Worm (Caenorhabditis elegans) whole organism, L1 larva: ENCODE data around the gene F19B10.2.

Experiments used
- C04F5.9 ChIP-seq: sonication (generic microtip); optimal IDR thresholded peaks from 2 replicates; lab custom pipeline; 2016; ENCODE audit warnings: missing genetic modification characterization, missing compliant biosample characterization
- C16A3.4 ChIP-seq: fragments of 150-350 bp; optimal IDR thresholded peaks from 2 replicates; lab custom pipeline; 2014; ENCODE audit warnings: missing biosample characterization, missing genetic modification characterization
- C34B4.2 ChIP-seq: sonication (generic microtip); optimal IDR thresholded peaks from 2 replicates; lab custom pipeline; 2017; ENCODE audit warnings: mild to moderate bottlenecking, missing genetic modification characterization, missing compliant biosample characterization
- ama-1 ChIP-seq: fragments of 150-350 bp; optimal IDR thresholded peaks from 2 replicates; lab custom pipeline; 2014
- blmp-1 ChIP-seq: fragments of 150-350 bp; optimal IDR thresholded peaks from 2 replicates; lab custom pipeline; 2014; ENCODE audit warnings: missing biosample characterization, missing genetic modification characterization
- ceh-63 ChIP-seq: fragments of 200-800 bp; sonication (Bioruptor generic); optimal IDR thresholded peaks from 2 replicates; lab custom pipeline; 2018; ENCODE audit warnings: mild to moderate bottlenecking, missing genetic modification characterization, missing compliant biosample characterization
- ceh-8 ChIP-seq: fragments of 200-800 bp; sonication (Bioruptor generic); optimal IDR thresholded peaks from 2 replicates; lab custom pipeline; 2018; ENCODE audit warnings: mild to moderate bottlenecking, missing genetic modification characterization, moderate library complexity, missing compliant biosample characterization
- ceh-82 ChIP-seq, 3 experiments: fragments of 150-350 bp in 1 of 3; sonication (generic microtip) in 2 of 3; optimal IDR thresholded peaks; 2 replicates each; lab custom pipeline; 2014 to 2017; ENCODE audit warnings: missing biosample characterization in 3 of 3, missing genetic modification characterization in 3 of 3
- ceh-88 ChIP-seq: fragments of 200-800 bp; sonication (Bioruptor generic); IDR thresholded peaks from 2 replicates; pipeline ENCODE4 v1.3.6; 2022; ENCODE audit warnings: missing genetic modification characterization, missing compliant biosample characterization
- dsc-1 ChIP-seq: sonication (generic microtip); optimal IDR thresholded peaks from 2 replicates; lab custom pipeline; 2016; ENCODE audit warnings: mild to moderate bottlenecking, missing genetic modification characterization, missing compliant biosample characterization
- egl-13 ChIP-seq: sonication (generic microtip); optimal IDR thresholded peaks from 2 replicates; lab custom pipeline; 2016; ENCODE audit warnings: missing genotype, missing genetic modification reagents, missing genetic modification characterization, missing compliant biosample characterization
- elt-2 ChIP-seq: sonication (generic microtip); optimal IDR thresholded peaks from 2 replicates; lab custom pipeline; 2016; ENCODE audit warnings: missing genetic modification characterization, mild to moderate bottlenecking, inconsistent platforms, missing compliant biosample characterization, missing genetic modification reagents
- ets-5 ChIP-seq: fragments of 200-800 bp; sonication (Bioruptor generic); IDR thresholded peaks from 2 replicates; pipeline ENCODE4 v1.3.6; 2022; ENCODE audit warnings: missing genetic modification characterization, missing compliant biosample characterization
- fkh-10 ChIP-seq: sonication (generic microtip); optimal IDR thresholded peaks from 2 replicates; lab custom pipeline; 2017; ENCODE audit warnings: missing biosample characterization, missing genetic modification reagents, missing genetic modification characterization
- fkh-4 ChIP-seq: sonication (generic microtip); optimal IDR thresholded peaks from 2 replicates; lab custom pipeline; 2016; ENCODE audit warnings: missing compliant biosample characterization, missing genetic modification characterization, borderline replicate concordance
- fos-1 ChIP-seq: fragments of 150-350 bp; optimal IDR thresholded peaks from 2 replicates; lab custom pipeline; 2014; ENCODE audit warnings: missing biosample characterization, missing genetic modification characterization
- grh-1 ChIP-seq: fragments of 200-800 bp; sonication (Bioruptor generic); IDR thresholded peaks from 2 replicates; pipeline ENCODE4 v1.3.6; 2022; ENCODE audit warnings: missing genetic modification reagents, missing genetic modification characterization, missing compliant biosample characterization
- hlh-17 ChIP-seq: fragments of 200-800 bp; sonication (Bioruptor generic); optimal IDR thresholded peaks from 2 replicates; lab custom pipeline; 2018; ENCODE audit warnings: missing genetic modification characterization, mild to moderate bottlenecking, missing compliant biosample characterization, moderate library complexity, borderline replicate concordance
- hlh-4 ChIP-seq: sonication (generic microtip); optimal IDR thresholded peaks from 2 replicates; lab custom pipeline; 2016; ENCODE audit warnings: mild to moderate bottlenecking, missing genetic modification characterization, missing compliant biosample characterization
- irx-1 ChIP-seq: sonication (generic microtip); optimal IDR thresholded peaks from 2 replicates; lab custom pipeline; 2016; ENCODE audit warnings: missing genetic modification characterization, missing compliant biosample characterization
- isw-1 ChIP-seq: fragments of 200-800 bp; sonication (Bioruptor generic); IDR thresholded peaks from 2 replicates; pipeline ENCODE4 v1.3.6; 2022; ENCODE audit warnings: missing genetic modification characterization, missing compliant biosample characterization
- lin-14 ChIP-seq: fragments of 200-800 bp; sonication (Bioruptor generic); optimal IDR thresholded peaks from 2 replicates; lab custom pipeline; 2018; ENCODE audit warnings: mild to moderate bottlenecking, missing genetic modification characterization, moderate library complexity, missing compliant biosample characterization
- lin-15B ChIP-seq: fragments of 150-350 bp; sonication (generic microtip); optimal IDR thresholded peaks from 3 replicates; lab custom pipeline; 2014; ENCODE audit warnings: missing biosample characterization, missing genetic modification characterization
- lir-3 ChIP-seq: sonication (generic microtip); optimal IDR thresholded peaks from 2 replicates; lab custom pipeline; 2016; ENCODE audit warnings: mild to moderate bottlenecking, missing genetic modification characterization, moderate library complexity, missing compliant biosample characterization; ENCODE audit not compliant: poor library complexity
- mef-2 ChIP-seq: fragments of 150-350 bp; optimal IDR thresholded peaks from 2 replicates; lab custom pipeline; 2014; ENCODE audit warnings: missing biosample characterization, missing genetic modification characterization
- mep-1 ChIP-seq: fragments of 150-350 bp; optimal IDR thresholded peaks from 2 replicates; lab custom pipeline; 2014; ENCODE audit warnings: missing biosample characterization, missing genetic modification characterization
- nhr-20 ChIP-seq: sonication (generic microtip); optimal IDR thresholded peaks from 2 replicates; lab custom pipeline; 2016; ENCODE audit warnings: mild to moderate bottlenecking, missing genetic modification characterization, missing compliant biosample characterization
- nhr-71 ChIP-seq: sonication (generic microtip); optimal IDR thresholded peaks from 2 replicates; lab custom pipeline; 2016; ENCODE audit warnings: mild to moderate bottlenecking, missing genetic modification characterization, moderate library complexity, missing compliant biosample characterization
- nhr-76 ChIP-seq: sonication (generic microtip); optimal IDR thresholded peaks from 2 replicates; lab custom pipeline; 2017; ENCODE audit warnings: missing biosample characterization, missing genetic modification characterization
- nhr-84 ChIP-seq: sonication (generic microtip); optimal IDR thresholded peaks from 2 replicates; lab custom pipeline; 2017; ENCODE audit warnings: missing biosample characterization, missing genetic modification characterization
- nhr-90 ChIP-seq: sonication (generic microtip); optimal IDR thresholded peaks from 2 replicates; lab custom pipeline; 2016; ENCODE audit warnings: mild to moderate bottlenecking, missing genetic modification characterization, missing compliant biosample characterization; ENCODE audit not compliant: poor library complexity
- pag-3 ChIP-seq: sonication (generic microtip); optimal IDR thresholded peaks from 2 replicates; lab custom pipeline; 2017; ENCODE audit warnings: missing genetic modification characterization, mild to moderate bottlenecking, missing compliant biosample characterization, antibody characterized with exemption, borderline replicate concordance; ENCODE audit not compliant: insufficient read depth
- pax-3 ChIP-seq: fragments of 200-800 bp; sonication (Bioruptor generic); optimal IDR thresholded peaks from 2 replicates; lab custom pipeline; 2018; ENCODE audit warnings: mild to moderate bottlenecking, missing genetic modification characterization, moderate library complexity, missing compliant biosample characterization
- pqm-1 ChIP-seq: sonication (generic microtip); optimal IDR thresholded peaks from 3 replicates; lab custom pipeline; 2017; ENCODE audit warnings: missing biosample characterization, missing genetic modification characterization
- rnt-1 ChIP-seq: sonication (generic microtip); optimal IDR thresholded peaks from 2 replicates; lab custom pipeline; 2016; ENCODE audit warnings: mild to moderate bottlenecking, missing genetic modification characterization, moderate library complexity, missing compliant biosample characterization
- snu-23 ChIP-seq: sonication (generic microtip); optimal IDR thresholded peaks from 2 replicates; lab custom pipeline; 2016; ENCODE audit warnings: missing genetic modification characterization, missing compliant biosample characterization
- sox-4 ChIP-seq: sonication (generic microtip); optimal IDR thresholded peaks from 2 replicates; lab custom pipeline; 2016; ENCODE audit warnings: missing genetic modification characterization, missing compliant biosample characterization
- sptf-1 ChIP-seq: fragments of 150-350 bp; optimal IDR thresholded peaks from 2 replicates; lab custom pipeline; 2014; ENCODE audit warnings: missing biosample characterization, missing genetic modification characterization
- sup-37 ChIP-seq: fragments of 200-800 bp; sonication (Bioruptor generic); optimal IDR thresholded peaks from 2 replicates; lab custom pipeline; 2018; ENCODE audit warnings: mild to moderate bottlenecking, missing genetic modification characterization, missing compliant biosample characterization
- swsn-7 ChIP-seq: sonication (generic microtip); optimal IDR thresholded peaks from 2 replicates; lab custom pipeline; 2016; ENCODE audit warnings: missing genetic modification characterization, missing compliant biosample characterization
- tbx-2 ChIP-seq: sonication (generic microtip); optimal IDR thresholded peaks from 2 replicates; lab custom pipeline; 2016; ENCODE audit warnings: missing genetic modification characterization, missing compliant biosample characterization
- tlp-1 ChIP-seq: fragments of 150-350 bp; optimal IDR thresholded peaks from 2 replicates; lab custom pipeline; 2014; ENCODE audit warnings: missing biosample characterization, missing genetic modification characterization
- unc-130 ChIP-seq: fragments of 150-350 bp; optimal IDR thresholded peaks from 2 replicates; lab custom pipeline; 2017; ENCODE audit warnings: missing biosample characterization, missing genetic modification characterization, inconsistent platforms
- unc-30 ChIP-seq: sonication (generic microtip); optimal IDR thresholded peaks from 2 replicates; lab custom pipeline; 2017; ENCODE audit warnings: missing biosample characterization, missing genetic modification characterization
- unc-62 ChIP-seq: fragments of 150-350 bp; optimal IDR thresholded peaks from 2 replicates; lab custom pipeline; 2014; ENCODE audit warnings: missing biosample characterization, missing genetic modification reagents, missing genetic modification characterization
- unc-86 ChIP-seq: sonication (generic microtip); optimal IDR thresholded peaks from 2 replicates; lab custom pipeline; 2016; ENCODE audit warnings: missing genetic modification characterization, missing compliant biosample characterization
- zag-1 ChIP-seq: fragments of 150-350 bp; optimal IDR thresholded peaks from 2 replicates; lab custom pipeline; 2014; ENCODE audit warnings: missing biosample characterization, missing genetic modification characterization
- ztf-4 ChIP-seq: fragments of 150-350 bp; optimal IDR thresholded peaks from 2 replicates; lab custom pipeline; 2014; ENCODE audit warnings: missing biosample characterization, missing genetic modification characterization

The F19B10.2 gene

DNA sequence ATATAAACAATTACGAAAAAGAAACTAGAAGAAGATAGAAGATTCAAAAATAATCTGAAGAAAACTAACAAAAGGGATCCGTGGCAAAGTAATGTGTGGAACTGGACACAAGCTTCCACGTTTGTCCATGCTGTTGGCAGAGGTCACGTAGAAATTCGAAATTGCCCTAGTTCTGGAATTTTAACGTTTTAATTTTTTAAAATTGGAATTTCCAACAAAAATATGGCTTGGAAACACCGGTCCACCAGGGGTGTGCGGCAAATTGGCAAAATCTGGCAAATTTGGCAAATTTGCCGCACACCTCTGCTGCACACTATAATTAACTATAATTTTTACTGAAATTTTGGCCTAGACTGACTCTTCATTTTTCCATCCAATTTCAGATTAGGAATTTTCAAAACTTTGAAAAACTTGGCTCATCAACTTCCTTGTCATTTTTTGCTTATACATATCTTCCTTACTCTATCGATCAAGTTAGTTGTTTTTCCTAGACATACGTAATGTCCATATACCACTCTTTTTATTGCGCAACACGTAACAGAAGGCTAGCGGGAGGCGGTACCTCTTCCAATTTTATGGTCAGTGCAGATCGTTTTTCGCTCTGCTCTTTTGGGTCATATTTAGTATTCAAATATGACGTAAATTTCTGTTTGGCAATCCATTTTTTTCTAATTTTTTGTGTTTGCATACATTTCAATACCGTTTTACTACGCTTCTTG lies 6.2 kb downstream of the F19B10.2 start, which contains the start of gene F19B10.10:
TSS of gene F19B10.10 (minus strand) at position 51 of the 719 bp plus-strand sequence.
- TF ChIP-seq ceh-63 (GFP tag; lab: Kevin White, UChicago), result no peak
- TF ChIP-seq ceh-82 (tag; optimal IDR thresholded peaks at IDR 0.05; lab: Kevin White, UChicago), result no peak
- TF ChIP-seq fkh-4 (tag; lab: Kevin White, UChicago), result no peak
- TF ChIP-seq ets-5, result no peak
- no peak for TF ChIP-seq pqm-1 (tag; lab: Kevin White, UChicago)
- no peak for TF ChIP-seq elt-2 (tag; lab: Kevin White, UChicago)
- no peak for TF ChIP-seq egl-13
- TF ChIP-seq isw-1 (GFP tag; lab: Robert Waterston, UW), result no peak
- no peak for TF ChIP-seq nhr-76
- TF ChIP-seq nhr-71 (tag; lab: Kevin White, UChicago), result no peak
- no peak for TF ChIP-seq ceh-88 (GFP tag; lab: Robert Waterston, UW)
- TF ChIP-seq, all 84 proteins: peak for 0

DNA sequence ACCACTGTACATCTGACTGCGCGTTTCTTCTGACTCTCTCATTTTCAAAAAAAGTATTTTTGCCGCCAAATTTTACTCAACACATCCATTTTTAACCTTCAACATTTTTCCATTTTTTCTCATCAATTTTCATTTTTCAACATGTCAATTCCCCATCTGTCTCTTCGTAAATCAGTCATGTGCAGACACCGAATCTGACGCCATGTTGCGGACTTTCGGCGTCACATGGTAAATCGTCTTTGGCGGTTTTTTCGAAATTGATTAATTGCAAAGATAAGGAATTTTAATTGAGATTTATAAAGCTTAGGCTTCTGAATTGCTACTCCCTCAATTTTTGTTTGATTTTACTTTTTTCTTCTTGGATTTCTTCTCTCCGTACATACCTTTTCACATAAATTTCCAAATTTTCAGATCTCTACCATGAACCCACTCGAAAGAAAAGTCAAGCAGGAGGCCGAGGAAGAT lies 7.5 kb downstream of the F19B10.2 start, which contains the start of gene F19B10.1:
TSS of gene F19B10.1 (plus strand) at position 415 of the 465 bp plus-strand sequence.
- TF ChIP-seq nhr-20 (tag; lab: Kevin White, UChicago) (peak; percentile 88), ceh-82 (tag; optimal IDR thresholded peaks at IDR 0.05; lab: Kevin White, UChicago) (peak in 1 of 3 experiments; percentile 55), dsc-1 (peak; percentile 60), lin-14 (GFP tag; lab: Kevin White, UChicago) (peak; percentile 86), blmp-1 (tag; lab: Kevin White, UChicago) (peak; percentile 79), ceh-88 (GFP tag; lab: Robert Waterston, UW) (no peak), pag-3 (tag; lab: Kevin White, UChicago) (peak; percentile 20), ceh-63 (GFP tag; lab: Kevin White, UChicago) (no peak), elt-2 (tag; lab: Kevin White, UChicago) (peak; percentile 50), grh-1 (GFP tag; lab: Robert Waterston, UW) (0 out of 2 replicates have a peak, but pooled peaks have one; percentile 20), rnt-1 (tag; lab: Kevin White, UChicago) (peak; percentile 77), sptf-1 (tag; lab: Kevin White, UChicago) (no peak), tlp-1 (tag; lab: Kevin White, UChicago) (no peak), nhr-90 (peak; percentile 82), pqm-1 (tag; lab: Kevin White, UChicago) (no peak), hlh-17 (GFP tag; lab: Kevin White, UChicago) (no peak), pax-3 (tag; lab: Kevin White, UChicago) (no peak), fos-1 (tag; lab: Kevin White, UChicago) (no peak), C34B4.2 (no peak), isw-1 (GFP tag; lab: Robert Waterston, UW) (peak; percentile 31; the same call in 1 of the 2 replicates), C16A3.4 (peak; percentile 86), tbx-2 (tag; lab: Kevin White, UChicago) (peak; percentile 73), unc-130 (tag; lab: Kevin White, UChicago) (peak; percentile 94), lin-15B (tag; lab: Kevin White, UChicago) (peak; percentile 52), unc-86 (tag; lab: Kevin White, UChicago) (peak; percentile 15), fkh-4 (tag; lab: Kevin White, UChicago) (no peak), C04F5.9 (peak; percentile 60), egl-13 (no peak), snu-23 (GFP tag; lab: Kevin White, UChicago) (peak; percentile 90), sox-4 (tag; lab: Kevin White, UChicago) (no peak), hlh-4 (tag; lab: Kevin White, UChicago) (no peak), unc-62 (GFP tag; lab: Kevin White, UChicago) (no peak), mep-1 (tag; lab: Kevin White, UChicago) (peak; percentile 93), lir-3 (tag; lab: Kevin White, UChicago) (peak; percentile 68), ztf-4 (tag; lab: Kevin White, UChicago) (no peak), ama-1 (lab: Kevin White, UChicago) (no peak), mef-2 (tag; lab: Kevin White, UChicago) (no peak), nhr-84 (tag; lab: Kevin White, UChicago) (no peak), fkh-10 (no peak), unc-30 (no peak), zag-1 (tag; lab: Kevin White, UChicago) (no peak), irx-1 (tag; lab: Kevin White, UChicago) (peak; percentile 59), ceh-8 (no peak), sup-37 (GFP tag; lab: Kevin White, UChicago) (no peak), swsn-7 (tag; lab: Kevin White, UChicago) (peak; percentile 65)
